Worm (Caenorhabditis elegans) whole organism, early embryonic: ENCODE data around the gene acs-17.

Source experiments
- B0310.2 ChIP-seq: sonication (generic microtip); optimal IDR thresholded peaks from 2 replicates; lab custom pipeline; 2016; ENCODE audit warnings: mild to moderate bottlenecking, missing genetic modification characterization, missing compliant biosample characterization
- F13C5.2 ChIP-seq: sonication (generic microtip); optimal IDR thresholded peaks from 2 replicates; lab custom pipeline; 2017; ENCODE audit warnings: mild to moderate bottlenecking, missing genetic modification characterization, inconsistent platforms, missing compliant biosample characterization
- aly-1 ChIP-seq: sonication (generic microtip); optimal IDR thresholded peaks from 2 replicates; lab custom pipeline; 2016; ENCODE audit warnings: missing genetic modification characterization, missing compliant biosample characterization
- ama-1 ChIP-seq: fragments of 150-350 bp; optimal IDR thresholded peaks from 2 replicates; lab custom pipeline; 2014
- ceh-13 ChIP-seq: fragments of 200-800 bp; sonication (Bioruptor generic); optimal IDR thresholded peaks from 2 replicates; lab custom pipeline; 2018; ENCODE audit warnings: mild to moderate bottlenecking, missing genetic modification characterization, missing compliant biosample characterization
- ceh-36 ChIP-seq: sonication (generic microtip); optimal IDR thresholded peaks from 2 replicates; lab custom pipeline; 2016; ENCODE audit warnings: missing genetic modification characterization, inconsistent platforms, missing compliant biosample characterization
- ets-7 ChIP-seq: sonication (generic microtip); optimal IDR thresholded peaks from 2 replicates; lab custom pipeline; 2016; ENCODE audit warnings: missing genotype, missing genetic modification characterization, missing compliant biosample characterization
- flt-1 ChIP-seq: fragments of 200-800 bp; sonication (Bioruptor generic); IDR thresholded peaks from 2 replicates; pipeline ENCODE4 v1.3.6; 2022; ENCODE audit warnings: missing genetic modification characterization, missing compliant biosample characterization
- hmbx-1 ChIP-seq: sonication (generic microtip); optimal IDR thresholded peaks from 2 replicates; lab custom pipeline; 2016; ENCODE audit warnings: mild to moderate bottlenecking, missing genetic modification characterization, missing compliant biosample characterization
- hmg-4 ChIP-seq: fragments of 200-800 bp; sonication (Bioruptor generic); optimal IDR thresholded peaks from 2 replicates; lab custom pipeline; 2018; ENCODE audit warnings: mild to moderate bottlenecking, missing genetic modification characterization, missing compliant biosample characterization
- hnd-1 ChIP-seq: sonication (generic microtip); optimal IDR thresholded peaks from 2 replicates; lab custom pipeline; 2016; ENCODE audit warnings: missing genetic modification characterization, missing compliant biosample characterization
- pes-1 ChIP-seq: fragments of 200-800 bp; sonication (Bioruptor generic); IDR thresholded peaks from 2 replicates; pipeline ENCODE4 v1.3.6; 2022; ENCODE audit warnings: missing genetic modification reagents, missing genetic modification characterization, missing compliant biosample characterization
- scrt-1 ChIP-seq: fragments of 200-800 bp; sonication (Bioruptor generic); IDR thresholded peaks from 2 replicates; pipeline ENCODE4 v1.3.6; 2022; ENCODE audit warnings: missing genetic modification characterization, missing compliant biosample characterization
- sea-1 ChIP-seq: fragments of 200-800 bp; sonication (Bioruptor generic); conservative IDR thresholded peaks from 2 replicates; pipeline ENCODE4 v1.3.6; 2022; ENCODE audit warnings: missing genetic modification characterization, missing compliant biosample characterization
- tbx-11 ChIP-seq: fragments of 200-800 bp; sonication (Bioruptor generic); IDR thresholded peaks from 2 replicates; pipeline ENCODE4 v1.3.6; 2022; ENCODE audit warnings: missing genetic modification characterization, missing compliant biosample characterization
- tbx-37 ChIP-seq: fragments of 200-800 bp; sonication (Bioruptor generic); conservative IDR thresholded peaks from 2 replicates; pipeline ENCODE4 v1.3.6; 2022; ENCODE audit warnings: missing genetic modification reagents, missing genetic modification characterization, missing compliant biosample characterization
- tra-4 ChIP-seq: sonication (generic microtip); optimal IDR thresholded peaks from 2 replicates; lab custom pipeline; 2017; ENCODE audit warnings: missing genetic modification characterization, missing compliant biosample characterization

acs-17 gene

DNA sequence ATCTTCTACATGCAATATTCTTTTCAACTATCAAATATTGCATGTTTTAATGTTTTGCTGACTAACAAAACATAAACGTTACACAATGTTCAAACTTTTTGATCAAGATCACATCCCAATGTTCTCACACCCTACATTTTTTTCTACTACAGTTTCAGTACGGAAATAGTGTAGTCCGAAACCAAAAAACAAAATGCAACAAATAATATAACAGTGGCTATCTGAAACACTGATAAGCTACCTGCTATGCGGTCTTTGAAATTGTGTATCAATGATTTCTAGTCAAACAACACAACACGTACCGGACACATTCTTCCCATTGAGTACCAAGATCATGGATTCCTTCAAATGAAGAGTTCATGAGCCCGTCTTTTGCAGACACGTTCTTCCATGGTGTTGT, 3.0 kb downstream of the acs-17 start:
- no peak for TF ChIP-seq tbx-37 (GFP tag; lab: Robert Waterston, UW)
- TF ChIP-seq scrt-1 (GFP tag; lab: Robert Waterston, UW) = no peak
- TF ChIP-seq aly-1 (tag; lab: Kevin White, UChicago) = no peak
- TF ChIP-seq hmg-4 (GFP tag; lab: Kevin White, UChicago) = no peak
- TF ChIP-seq ceh-36 (tag; lab: Kevin White, UChicago) = no peak
- no peak for TF ChIP-seq sea-1 (GFP tag; lab: Robert Waterston, UW)
- no peak for TF ChIP-seq pes-1
- no peak for TF ChIP-seq ets-7
- TF ChIP-seq ama-1 (lab: Kevin White, UChicago) = no peak
- no peak for TF ChIP-seq flt-1 (GFP tag; lab: Robert Waterston, UW)
- TF ChIP-seq hnd-1 (tag; lab: Kevin White, UChicago) = no peak
- TF ChIP-seq tbx-11 = no peak
- TF ChIP-seq B0310.2 (tag; lab: Kevin White, UChicago) = no peak
- TF ChIP-seq tra-4 (tag; lab: Kevin White, UChicago) = no peak
- no peak for TF ChIP-seq ceh-13

DNA sequence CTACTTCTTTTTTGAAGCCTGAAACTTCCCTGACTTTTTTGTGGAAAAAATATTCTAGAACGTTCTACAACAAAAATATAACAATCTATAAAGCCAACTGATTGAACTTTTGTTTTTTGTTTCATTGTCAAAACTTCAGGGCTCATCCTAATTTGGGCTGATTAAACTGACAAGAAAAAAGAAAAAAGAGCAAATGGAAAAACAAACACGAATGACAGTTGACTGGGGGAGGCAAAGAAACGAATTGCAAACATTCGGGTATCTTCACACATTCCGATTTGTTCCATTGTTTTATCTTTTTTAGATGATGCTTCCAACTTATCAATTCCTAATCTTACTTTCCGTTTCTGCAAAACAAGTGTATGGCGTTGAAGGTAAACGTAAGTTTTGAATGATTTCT, 8.8 kb downstream of the acs-17 start, which contains the start of gene C46F4.3:
C46F4.3 (plus strand) TSS at position 301 of the 400 bp plus-strand sequence.
- no peak for TF ChIP-seq tbx-37 (GFP tag; lab: Robert Waterston, UW)
- TF ChIP-seq hmbx-1 (tag; lab: Kevin White, UChicago) = no peak
- no peak for TF ChIP-seq tra-4 (tag; lab: Kevin White, UChicago)
- TF ChIP-seq sea-1 (GFP tag; lab: Robert Waterston, UW) = no peak
- no peak for TF ChIP-seq pes-1

DNA sequence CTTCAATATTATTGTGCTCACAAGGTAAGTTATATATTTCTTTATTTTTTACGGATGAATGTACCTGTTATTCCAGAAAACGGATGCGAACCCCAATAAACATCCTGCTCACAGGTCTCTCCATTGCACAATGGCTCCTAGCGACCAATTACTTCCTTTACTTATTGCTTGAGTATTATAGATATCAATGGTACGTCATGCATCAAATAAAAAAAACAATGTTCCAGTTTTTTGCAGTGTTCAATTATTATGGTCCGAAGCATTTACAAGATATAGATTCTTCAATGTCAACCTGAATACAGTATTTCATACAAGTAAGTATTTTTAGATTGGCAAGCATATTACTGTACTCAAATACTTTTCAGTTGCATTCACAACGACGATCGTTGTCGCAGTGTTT, 11.4 kb downstream of the acs-17 start:
- TF ChIP-seq aly-1 (tag; lab: Kevin White, UChicago) = no peak

DNA sequence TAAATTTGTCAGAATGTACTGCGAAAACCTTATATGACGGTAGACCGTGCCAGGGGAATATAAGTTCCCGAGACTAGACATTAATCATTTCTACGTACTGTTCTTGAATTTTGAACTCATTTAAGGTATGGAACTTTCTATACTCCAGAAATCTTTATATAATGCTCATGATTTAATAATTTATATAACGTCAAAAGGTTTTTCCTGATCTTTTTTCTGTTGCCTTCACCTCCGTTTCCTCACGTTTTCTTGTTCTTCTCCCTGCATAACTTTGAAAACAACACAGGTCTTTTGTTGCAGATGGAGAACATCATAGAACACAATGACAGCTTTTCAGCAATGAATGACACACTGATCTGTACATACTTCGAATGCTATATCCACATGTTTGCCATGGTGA, 13.5 kb downstream of the acs-17 start, which contains the start of gene egl-6:
egl-6 (plus strand) TSS at position 301 of the 400 bp plus-strand sequence.
- TF ChIP-seq hnd-1 (tag; lab: Kevin White, UChicago) (no peak), sea-1 (GFP tag; lab: Robert Waterston, UW) (no peak), B0310.2 (tag; lab: Kevin White, UChicago) (no peak), ama-1 (lab: Kevin White, UChicago) (no peak), hmbx-1 (tag; lab: Kevin White, UChicago) (no peak), tra-4 (tag; lab: Kevin White, UChicago) (no peak), hmg-4 (GFP tag; lab: Kevin White, UChicago) (no peak), flt-1 (GFP tag; lab: Robert Waterston, UW) (no peak), tbx-11 (no peak), tbx-37 (GFP tag; lab: Robert Waterston, UW) (no peak), F13C5.2 (tag; lab: Kevin White, UChicago) (no peak), ets-7 (no peak), aly-1 (tag; lab: Kevin White, UChicago) (no peak), ceh-36 (tag; lab: Kevin White, UChicago) (no peak), pes-1 (no peak)

ce11 chrX:5923672-5924071, 20.6 kb downstream of the acs-17 start:
- TF ChIP-seq hmbx-1 (tag; lab: Kevin White, UChicago) = no peak

- TF ChIP-seq hnd-1 (tag; lab: Kevin White, UChicago) (no peak), flt-1 (GFP tag; lab: Robert Waterston, UW) (no peak)
Measured at ce11 chrX:5919097-5919496, 25.2 kb downstream of the acs-17 start, which contains the start of gene capa-1. capa-1 (plus strand) TSS chrX:5919397.

DNA sequence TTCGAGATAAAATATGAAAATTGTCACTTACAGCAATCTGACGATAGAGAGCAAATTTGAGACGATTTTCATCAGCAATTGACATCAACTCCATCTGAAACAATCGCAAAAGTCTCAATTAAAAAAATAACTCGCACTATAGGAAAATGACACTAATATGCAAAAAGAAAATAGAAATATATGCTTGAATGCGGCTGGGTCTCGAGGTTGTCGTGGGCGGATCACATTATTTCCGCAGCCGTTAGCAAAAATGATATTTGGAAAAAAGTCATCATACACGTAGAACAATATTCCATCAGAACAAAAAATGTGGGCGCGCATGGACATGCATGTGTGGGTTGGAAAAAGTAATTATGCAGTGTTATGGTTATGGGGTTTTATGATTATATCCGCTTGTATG, 27.0 kb downstream of the acs-17 start, which contains the start of gene Y23B4A.1:
Y23B4A.1 (minus strand) TSS at position 101 of the 400 bp plus-strand sequence.
- TF ChIP-seq tbx-11 = no peak
- no peak for TF ChIP-seq B0310.2 (tag; lab: Kevin White, UChicago)
- no peak for TF ChIP-seq scrt-1 (GFP tag; lab: Robert Waterston, UW)
- TF ChIP-seq aly-1 (tag; lab: Kevin White, UChicago) = no peak
- no peak for TF ChIP-seq flt-1 (GFP tag; lab: Robert Waterston, UW)
- TF ChIP-seq ets-7 = no peak
- TF ChIP-seq hnd-1 (tag; lab: Kevin White, UChicago) = no peak

- TF ChIP-seq hmbx-1 (tag; lab: Kevin White, UChicago) (no peak), hnd-1 (tag; lab: Kevin White, UChicago) (no peak), ceh-13 (no peak), pes-1 (no peak), hmg-4 (GFP tag; lab: Kevin White, UChicago) (no peak), scrt-1 (GFP tag; lab: Robert Waterston, UW) (no peak), aly-1 (tag; lab: Kevin White, UChicago) (no peak), ama-1 (lab: Kevin White, UChicago) (no peak), tbx-11 (no peak), B0310.2 (tag; lab: Kevin White, UChicago) (no peak), F13C5.2 (tag; lab: Kevin White, UChicago) (no peak), ets-7 (no peak), tra-4 (tag; lab: Kevin White, UChicago) (no peak), ceh-36 (tag; lab: Kevin White, UChicago) (no peak), tbx-37 (GFP tag; lab: Robert Waterston, UW) (no peak; the same call in 1 of the 2 replicates), flt-1 (GFP tag; lab: Robert Waterston, UW) (no peak), sea-1 (GFP tag; lab: Robert Waterston, UW) (no peak)
Measured at ce11 chrX:5905764-5906163, 38.5 kb downstream of the acs-17 start.
